Fruit fly (Drosophila melanogaster): ENCODE measurements around the gene Tango6.
A peak's percentile ranks its signal among the peaks of the same experiment; 100 is the strongest.

Gene Tango6

dm6 chr2L:18967897-18968296, 931 bp upstream of the Tango6 start (continued):
- TF ChIP-seq CG31224 (GFP tag; IDR thresholded peaks at IDR 0.05) (no peak), insv (GFP tag; optimal IDR thresholded peaks at IDR 0.05) (no peak), CG17359 (tag; optimal IDR thresholded peaks at IDR 0.05) (no peak), CG6689 (GFP tag; IDR thresholded peaks at IDR 0.05) (no peak), CG32532 (GFP tag; IDR thresholded peaks at IDR 0.05) (peak; percentile 14; the same call in 1 of the 2 replicates), Gug (GFP tag; IDR thresholded peaks at IDR 0.05) (no peak), Drgx (GFP tag; IDR thresholded peaks at IDR 0.05) (no peak), sug (tag; optimal IDR thresholded peaks at IDR 0.05) (peak; percentile 37), CG6175 (GFP tag; IDR thresholded peaks at IDR 0.05) (no peak), CG16779 (GFP tag; IDR thresholded peaks at IDR 0.05) (no peak), CG10543 (GFP tag; optimal IDR thresholded peaks at IDR 0.05) (peak; percentile 33), sens-2 (GFP tag; IDR thresholded peaks at IDR 0.05) (no peak), HLH3B (GFP tag; IDR thresholded peaks at IDR 0.05) (0 out of 2 replicates have a peak, but pooled peaks have one; percentile 21), CG8290 (GFP tag; optimal IDR thresholded peaks at IDR 0.05) (no peak), CG8290 (tag; optimal IDR thresholded peaks at IDR 0.05) (peak in 1 of 2 experiments; percentile 28), CG15696 (tag; optimal IDR thresholded peaks at IDR 0.05) (no peak), CG1529 (GFP tag; optimal IDR thresholded peaks at IDR 0.05) (peak; percentile 69), tgo (GFP tag; IDR thresholded peaks at IDR 0.05) (no peak), CG7928 (GFP tag; optimal IDR thresholded peaks at IDR 0.05) (no peak), CG14667 (GFP tag; IDR thresholded peaks at IDR 0.05) (no peak), peb (GFP tag; IDR thresholded peaks at IDR 0.05) (no peak), Hey (tag; optimal IDR thresholded peaks at IDR 0.05) (peak; percentile 87)

dm6 chr2L:18974063-18974779, 5.4 kb downstream of the Tango6 start, which contains the start of the genes L2HGDH and CG10431:
TSS of gene L2HGDH (minus strand) at chr2L:18974448.
TSS of gene CG10431 (plus strand) at chr2L:18974710.
- TF ChIP-seq BEAF-32 (GFP tag; optimal IDR thresholded peaks at IDR 0.05) (peak; percentile 52), ttk (GFP tag; IDR thresholded peaks at IDR 0.05) (no peak; the same call in 1 of the 2 replicates), CG17912 (GFP tag; optimal IDR thresholded peaks at IDR 0.05) (no peak), CG9727 (GFP tag; optimal IDR thresholded peaks at IDR 0.05) (peak; percentile 54), PHDP (tag; optimal IDR thresholded peaks at IDR 0.05) (peak; percentile 62), Sry-δ (GFP tag; optimal IDR thresholded peaks at IDR 0.05) (peak; percentile 35), CG4707 (GFP tag; optimal IDR thresholded peaks at IDR 0.05) (no peak), CG8281 (tag; optimal IDR thresholded peaks at IDR 0.05) (no peak), aop (GFP tag; IDR thresholded peaks at IDR 0.05) (no peak), CG15011 (GFP tag; optimal IDR thresholded peaks at IDR 0.05) (peak; percentile 2), Dp (GFP tag; optimal IDR thresholded peaks at IDR 0.05) (peak; percentile 44), CG15269 (tag; optimal IDR thresholded peaks at IDR 0.05) (peak; percentile 62), MTF-1 (GFP tag; optimal IDR thresholded peaks at IDR 0.05; ENCODE audit: borderline replicate concordance) (peak; percentile 70), CG7556 (GFP tag; optimal IDR thresholded peaks at IDR 0.05) (peak; percentile 67), CG12219 (GFP tag; optimal IDR thresholded peaks at IDR 0.05) (no peak), Hr3 (GFP tag; optimal IDR thresholded peaks at IDR 0.05) (no peak), toy (GFP tag; IDR thresholded peaks at IDR 0.05) (no peak), caup (GFP tag; optimal IDR thresholded peaks at IDR 0.05; ENCODE audit: severe bottlenecking) (peak; percentile 34), Doc3 (GFP tag; IDR thresholded peaks at IDR 0.05; ENCODE audit: partially characterized antibody) (no peak), CG4404 (GFP tag; IDR thresholded peaks at IDR 0.05) (no peak), CG31224 (GFP tag; IDR thresholded peaks at IDR 0.05) (no peak), CG14441 (GFP tag; IDR thresholded peaks at IDR 0.05) (peak; percentile 40; the same call in 1 of the 2 replicates), tup (GFP tag; optimal IDR thresholded peaks at IDR 0.05) (peak; percentile 30), CG10147 (GFP tag; optimal IDR thresholded peaks at IDR 0.05) (peak; percentile 50), Vsx1 (GFP tag; optimal IDR thresholded peaks at IDR 0.05) (peak; percentile 72), disco-r (GFP tag; optimal IDR thresholded peaks at IDR 0.05) (peak; percentile 34), dm (GFP tag; optimal IDR thresholded peaks at IDR 0.05) (peak; percentile 42), tx (GFP tag; optimal IDR thresholded peaks at IDR 0.05) (peak; percentile 1), CG9817 (tag; optimal IDR thresholded peaks at IDR 0.05) (peak; percentile 34)
